Worm (Caenorhabditis elegans) whole organism, mixed stage, embryonic: Measurements from ENCODE around the gene B0416.5.

Experiments used
- M03D4.4 ChIP-seq: sonication (generic microtip); optimal IDR thresholded peaks from 2 replicates; lab custom pipeline; 2017; ENCODE audit warnings: mild to moderate bottlenecking, missing genetic modification characterization, missing compliant biosample characterization
- bed-3 ChIP-seq: fragments of 200-800 bp; sonication (Bioruptor generic); optimal IDR thresholded peaks from 3 replicates; lab custom pipeline; 2018; ENCODE audit warnings: mild to moderate bottlenecking, missing genetic modification characterization, moderate library complexity, missing compliant biosample characterization
- blmp-1 ChIP-seq: fragments of 150-350 bp; optimal IDR thresholded peaks from 2 replicates; lab custom pipeline; 2014; ENCODE audit warnings: missing biosample characterization, missing genetic modification characterization
- ceh-39 ChIP-seq: fragments of 150-350 bp; optimal IDR thresholded peaks from 2 replicates; lab custom pipeline; 2014; ENCODE audit warnings: missing biosample characterization, missing genetic modification characterization
- ceh-43 ChIP-seq: fragments of 200-800 bp; sonication (Bioruptor generic); optimal IDR thresholded peaks from 2 replicates; lab custom pipeline; 2018; ENCODE audit warnings: mild to moderate bottlenecking, missing genetic modification characterization, moderate library complexity, missing compliant biosample characterization
- ceh-83 ChIP-seq: fragments of 200-800 bp; sonication (Bioruptor generic); optimal IDR thresholded peaks from 2 replicates; lab custom pipeline; 2018; ENCODE audit warnings: mild to moderate bottlenecking, missing genetic modification characterization, missing compliant biosample characterization
- ces-1 ChIP-seq: fragments of 150-350 bp; optimal IDR thresholded peaks from 2 replicates; lab custom pipeline; 2014; ENCODE audit warnings: missing biosample characterization, missing genetic modification reagents, missing genetic modification characterization
- cnd-1 ChIP-seq: fragments of 200-800 bp; sonication (Bioruptor generic); optimal IDR thresholded peaks from 2 replicates; lab custom pipeline; 2018; ENCODE audit warnings: mild to moderate bottlenecking, missing genetic modification characterization, missing compliant biosample characterization
- drap-1 ChIP-seq: fragments of 200-800 bp; sonication (Bioruptor generic); optimal IDR thresholded peaks from 3 replicates; lab custom pipeline; 2018; ENCODE audit warnings: mild to moderate bottlenecking, missing genetic modification characterization, missing compliant biosample characterization
- elt-1 ChIP-seq: sonication (generic microtip); optimal IDR thresholded peaks from 2 replicates; lab custom pipeline; 2017; ENCODE audit warnings: missing genetic modification characterization, mild to moderate bottlenecking, missing compliant biosample characterization, antibody characterized with exemption, moderate library complexity, borderline replicate concordance; ENCODE audit not compliant: insufficient read depth
- elt-3 ChIP-seq: fragments of 150-350 bp; optimal IDR thresholded peaks from 2 replicates; lab custom pipeline; 2014; ENCODE audit warnings: missing biosample characterization, missing genetic modification characterization
- flh-1 ChIP-seq: fragments of 200-800 bp; sonication (Bioruptor generic); optimal IDR thresholded peaks from 2 replicates; lab custom pipeline; 2018; ENCODE audit warnings: mild to moderate bottlenecking, missing genetic modification characterization, moderate library complexity, missing compliant biosample characterization
- ham-2 ChIP-seq: fragments of 200-800 bp; sonication (Bioruptor generic); optimal IDR thresholded peaks from 2 replicates; lab custom pipeline; 2018; ENCODE audit warnings: mild to moderate bottlenecking, missing genetic modification characterization, missing compliant biosample characterization
- hlh-1 ChIP-seq: fragments of 150-350 bp; optimal IDR thresholded peaks from 2 replicates; lab custom pipeline; 2014; ENCODE audit warnings: missing biosample characterization, missing genetic modification reagents, missing genetic modification characterization
- lin-13 ChIP-seq: fragments of 150-350 bp; optimal IDR thresholded peaks from 2 replicates; lab custom pipeline; 2014; ENCODE audit warnings: missing biosample characterization, missing genetic modification characterization
- lin-32 ChIP-seq: fragments of 200-800 bp; sonication (Bioruptor generic); optimal IDR thresholded peaks from 2 replicates; lab custom pipeline; 2018; ENCODE audit warnings: mild to moderate bottlenecking, missing genetic modification characterization, missing compliant biosample characterization
- lsy-2 ChIP-seq: fragments of 150-350 bp; optimal IDR thresholded peaks from 2 replicates; lab custom pipeline; 2014; ENCODE audit warnings: missing biosample characterization, missing genetic modification characterization
- mab-5 ChIP-seq: fragments of 150-350 bp; optimal IDR thresholded peaks from 2 replicates; lab custom pipeline; 2014; ENCODE audit warnings: missing biosample characterization, missing genetic modification characterization
- mep-1 ChIP-seq: fragments of 150-350 bp; optimal IDR thresholded peaks from 2 replicates; lab custom pipeline; 2017; ENCODE audit warnings: missing biosample characterization, missing genetic modification reagents, missing genetic modification characterization, inconsistent platforms
- mls-2 ChIP-seq: sonication (generic microtip); optimal IDR thresholded peaks from 2 replicates; lab custom pipeline; 2016; ENCODE audit warnings: mild to moderate bottlenecking, missing genetic modification characterization, moderate library complexity, missing compliant biosample characterization
- nhr-12 ChIP-seq: fragments of 150-350 bp; optimal IDR thresholded peaks from 2 replicates; lab custom pipeline; 2014; ENCODE audit warnings: missing biosample characterization, missing genetic modification characterization
- nhr-2 ChIP-seq: fragments of 150-350 bp; optimal IDR thresholded peaks from 2 replicates; lab custom pipeline; 2014; ENCODE audit warnings: missing biosample characterization, missing genetic modification characterization
- nhr-28 ChIP-seq: fragments of 150-350 bp; optimal IDR thresholded peaks from 2 replicates; lab custom pipeline; 2014; ENCODE audit warnings: missing biosample characterization, missing genetic modification characterization
- pha-4 ChIP-seq: fragments of 150-350 bp; optimal IDR thresholded peaks from 2 replicates; lab custom pipeline; 2018; ENCODE audit warnings: missing biosample characterization, missing genetic modification reagents, missing genetic modification characterization
- sem-2 ChIP-seq: fragments of 200-800 bp; sonication (Bioruptor generic); optimal IDR thresholded peaks from 2 replicates; lab custom pipeline; 2018; ENCODE audit warnings: mild to moderate bottlenecking, missing genetic modification characterization, missing compliant biosample characterization
- snpc-4 ChIP-seq: fragments of 150-350 bp; optimal IDR thresholded peaks from 2 replicates; lab custom pipeline; 2014; ENCODE audit warnings: missing biosample characterization, missing genetic modification characterization
- sptf-1 ChIP-seq: sonication (generic microtip); optimal IDR thresholded peaks from 2 replicates; lab custom pipeline; 2017; ENCODE audit warnings: mild to moderate bottlenecking, missing genetic modification characterization, moderate library complexity, missing compliant biosample characterization
- tbx-8 ChIP-seq: fragments of 200-800 bp; sonication (Bioruptor generic); optimal IDR thresholded peaks from 2 replicates; lab custom pipeline; 2018; ENCODE audit warnings: mild to moderate bottlenecking, missing genetic modification characterization, moderate library complexity, missing compliant biosample characterization
- unc-120 ChIP-seq: sonication (generic microtip); optimal IDR thresholded peaks from 2 replicates; lab custom pipeline; 2017; ENCODE audit warnings: missing genetic modification characterization, missing compliant biosample characterization; ENCODE audit not compliant: poor library complexity, severe bottlenecking
- unc-62 ChIP-seq: fragments of 150-350 bp; optimal IDR thresholded peaks from 2 replicates; lab custom pipeline; 2014; ENCODE audit warnings: missing biosample characterization, missing genetic modification reagents, missing genetic modification characterization
- zip-8 ChIP-seq: fragments of 150-350 bp; optimal IDR thresholded peaks from 2 replicates; lab custom pipeline; 2014; ENCODE audit warnings: missing biosample characterization, missing genetic modification characterization
- ztf-11 ChIP-seq: fragments of 150-350 bp; optimal IDR thresholded peaks from 2 replicates; lab custom pipeline; 2014; ENCODE audit warnings: missing biosample characterization, missing genetic modification characterization

The B0416.5 gene

ce11 chrX:9302763-9303162 lies 32.1 kb upstream of the B0416.5 start:
- no peak for TF ChIP-seq tbx-8 (GFP tag; lab: Kevin White, UChicago)
- no peak for TF ChIP-seq flh-1 (GFP tag; lab: Kevin White, UChicago)
- TF ChIP-seq lin-32 (GFP tag; lab: Kevin White, UChicago) = no peak
- no peak for TF ChIP-seq unc-62 (GFP tag; lab: Kevin White, UChicago)
- TF ChIP-seq pha-4 (tag; lab: Kevin White, UChicago) = no peak
- no peak for TF ChIP-seq cnd-1 (tag; lab: Kevin White, UChicago)
- TF ChIP-seq unc-120 (tag; lab: Kevin White, UChicago) = no peak
- TF ChIP-seq zip-8 = no peak
- TF ChIP-seq elt-3 (tag; lab: Kevin White, UChicago) = no peak
- no peak for TF ChIP-seq sem-2 (GFP tag; lab: Kevin White, UChicago)
- no peak for TF ChIP-seq mep-1 (tag; lab: Kevin White, UChicago)
- TF ChIP-seq sptf-1 (tag; lab: Kevin White, UChicago) = no peak
- no peak for TF ChIP-seq nhr-28 (tag; lab: Kevin White, UChicago)
- no peak for TF ChIP-seq bed-3
- no peak for TF ChIP-seq M03D4.4 (tag; lab: Kevin White, UChicago)
- TF ChIP-seq snpc-4 (tag; lab: Kevin White, UChicago) = no peak
- no peak for TF ChIP-seq ceh-39 (tag; lab: Kevin White, UChicago)
- no peak for TF ChIP-seq nhr-2

- TF ChIP-seq hlh-1 (tag; lab: Kevin White, UChicago) (peak; percentile 95), mep-1 (tag; lab: Kevin White, UChicago) (no peak), tbx-8 (GFP tag; lab: Kevin White, UChicago) (no peak), unc-62 (GFP tag; lab: Kevin White, UChicago) (peak; percentile 48), cnd-1 (tag; lab: Kevin White, UChicago) (no peak), lin-13 (tag; lab: Kevin White, UChicago) (no peak), ceh-43 (GFP tag; lab: Kevin White, UChicago) (no peak), unc-120 (tag; lab: Kevin White, UChicago) (peak; percentile 62)
Observed at ce11 chrX:9300379-9300778, 29.7 kb upstream of the B0416.5 start.

ce11 chrX:9298846-9299245 lies 28.2 kb upstream of the B0416.5 start, which contains the start of gene B0416.2:
Gene B0416.2 (plus strand): TSS chrX:9299146.
- TF ChIP-seq M03D4.4 (tag; lab: Kevin White, UChicago) = no peak
- no peak for TF ChIP-seq sem-2 (GFP tag; lab: Kevin White, UChicago)
- TF ChIP-seq mab-5 (tag; lab: Kevin White, UChicago) = no peak
- no peak for TF ChIP-seq flh-1 (GFP tag; lab: Kevin White, UChicago)
- TF ChIP-seq lsy-2 (tag; lab: Kevin White, UChicago) = no peak
- no peak for TF ChIP-seq sptf-1 (tag; lab: Kevin White, UChicago)
- no peak for TF ChIP-seq mls-2
- TF ChIP-seq blmp-1 (tag; lab: Kevin White, UChicago) = no peak
- no peak for TF ChIP-seq nhr-12 (tag; lab: Kevin White, UChicago)
- no peak for TF ChIP-seq zip-8
- no peak for TF ChIP-seq ham-2 (GFP tag; lab: Kevin White, UChicago)
- no peak for TF ChIP-seq ceh-83 (GFP tag; lab: Kevin White, UChicago)
- TF ChIP-seq cnd-1 (tag; lab: Kevin White, UChicago) = no peak
- TF ChIP-seq, all 35 proteins: peak for 0

ce11 chrX:9297834-9298233 lies 27.2 kb upstream of the B0416.5 start, which contains the start of gene B0416.7:
Gene B0416.7 (minus strand): TSS chrX:9297934.
- TF ChIP-seq M03D4.4 (tag; lab: Kevin White, UChicago) (no peak), ztf-11 (tag; lab: Kevin White, UChicago) (no peak), unc-120 (tag; lab: Kevin White, UChicago) (no peak), ces-1 (no peak), ham-2 (GFP tag; lab: Kevin White, UChicago) (no peak), drap-1 (no peak), ceh-83 (GFP tag; lab: Kevin White, UChicago) (no peak), tbx-8 (GFP tag; lab: Kevin White, UChicago) (no peak), elt-1 (no peak), sptf-1 (tag; lab: Kevin White, UChicago) (no peak), elt-3 (tag; lab: Kevin White, UChicago) (no peak)
- TF ChIP-seq, all 35 proteins: peak for 0
